Worm (Caenorhabditis elegans): Measurements from ENCODE around the gene srab-18.

ce11 chrV:9821724-9822123 lies 49.5 kb downstream of the srab-18 start, which contains the start of gene str-193:
- TF ChIP-seq ceh-16 (tag; optimal IDR thresholded peaks at IDR 0.05) (no peak), nhr-11 (tag; optimal IDR thresholded peaks at IDR 0.05) (no peak), lin-13 (GFP tag; optimal IDR thresholded peaks at IDR 0.05) (no peak), elt-3 (tag; optimal IDR thresholded peaks at IDR 0.05) (no peak), ZK546.5 (tag; optimal IDR thresholded peaks at IDR 0.05) (no peak), F13H6.1 (tag; optimal IDR thresholded peaks at IDR 0.05) (no peak), snpc-4 (tag; optimal IDR thresholded peaks at IDR 0.05) (no peak), dmd-4 (tag; optimal IDR thresholded peaks at IDR 0.05) (no peak), zag-1 (tag; optimal IDR thresholded peaks at IDR 0.05) (no peak), C34F6.9 (tag; optimal IDR thresholded peaks at IDR 0.05) (no peak), lin-11 (tag; optimal IDR thresholded peaks at IDR 0.05) (no peak), sem-4 (tag; optimal IDR thresholded peaks at IDR 0.05) (no peak), ama-1 (optimal IDR thresholded peaks at IDR 0.05) (no peak)
